Fruit fly (Drosophila melanogaster): Measurements from ENCODE around the gene C1GalTA.

C1GalTA gene

DNA sequence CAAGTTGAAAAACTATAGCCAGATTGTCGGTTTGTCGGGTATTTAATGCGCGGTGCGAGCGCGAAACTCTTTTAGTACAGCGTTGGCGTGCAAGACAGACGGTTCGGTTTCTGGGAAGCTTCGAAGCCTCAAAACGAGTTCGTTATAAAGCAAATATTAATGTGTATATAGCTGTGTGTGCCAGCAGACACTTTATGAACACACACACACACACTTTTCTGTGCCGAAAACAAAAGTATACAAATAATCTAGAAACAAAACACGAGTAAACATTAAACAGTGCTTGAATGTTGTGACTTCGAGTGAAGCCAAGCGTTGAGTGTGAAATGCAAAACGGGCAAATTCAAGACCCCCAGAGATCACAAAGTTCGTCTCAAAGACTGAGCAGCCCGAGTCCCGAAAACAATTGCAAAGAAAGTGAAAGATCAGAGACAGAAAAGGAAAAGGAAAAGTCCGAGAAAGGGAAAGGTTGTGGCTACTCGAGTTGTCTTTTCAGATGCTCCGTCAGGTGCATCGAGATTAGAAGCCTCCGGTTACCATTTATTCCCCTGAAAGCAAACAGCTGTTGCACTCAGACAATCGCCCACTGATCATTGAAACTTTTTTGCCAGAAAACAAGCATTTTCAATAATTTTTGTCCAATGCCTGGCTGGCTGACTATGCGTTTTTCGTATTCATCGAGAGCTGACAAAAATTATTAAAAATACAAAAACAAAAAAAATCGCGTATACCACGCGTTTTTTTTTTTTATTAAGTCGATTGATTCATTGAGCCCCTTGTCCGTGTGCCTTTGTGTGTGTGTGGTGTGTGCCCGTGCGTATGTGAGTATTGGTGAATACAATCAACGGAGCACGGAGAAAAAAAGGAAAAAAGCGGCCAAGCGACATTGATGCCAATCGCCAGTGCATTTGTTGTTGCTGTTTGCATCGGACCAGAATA is 52.0 kb downstream of the C1GalTA start, which contains the start of gene CG34398 (continued):
- TF ChIP-seq CG13287 (GFP tag; IDR thresholded peaks at IDR 0.05; ENCODE audit: partially characterized antibody) (peak; percentile 38; the same call in 1 of the 2 replicates), sim (GFP tag; IDR thresholded peaks at IDR 0.05) (0 out of 2 replicates have a peak, but pooled peaks have one; percentile 11), danr (GFP tag; IDR thresholded peaks at IDR 0.05) (no peak), fru (optimal IDR thresholded peaks at IDR 0.05) (no peak), br (optimal IDR thresholded peaks at IDR 0.05) (no peak), CG16863 (GFP tag; optimal IDR thresholded peaks at IDR 0.05) (no peak), Jarid2 (GFP tag; optimal IDR thresholded peaks at IDR 0.05) (peak; percentile 80), Adf1 (GFP tag; IDR thresholded peaks at IDR 0.05) (no peak), CG3995 (GFP tag; optimal IDR thresholded peaks at IDR 0.05) (peak; percentile 53), slp2 (GFP tag; optimal IDR thresholded peaks at IDR 0.05) (no peak), Drgx (GFP tag; IDR thresholded peaks at IDR 0.05) (peak; percentile 45), CG14667 (GFP tag; IDR thresholded peaks at IDR 0.05) (no peak), ci (GFP tag; IDR thresholded peaks at IDR 0.05) (peak; percentile 24; the same call in 1 of the 3 replicates), Ptx1 (GFP tag; IDR thresholded peaks at IDR 0.05) (no peak), CG13894 (tag; optimal IDR thresholded peaks at IDR 0.05) (peak; percentile 30), ftz-f1 (GFP tag; optimal IDR thresholded peaks at IDR 0.05) (no peak), CG11247 (GFP tag; IDR thresholded peaks at IDR 0.05) (0 out of 2 replicates have a peak, but pooled peaks have one; percentile 5), bbx (GFP tag; IDR thresholded peaks at IDR 0.05; ENCODE audit: partially characterized antibody) (0 out of 2 replicates have a peak, but pooled peaks have one; percentile 13), Dfd (GFP tag; optimal IDR thresholded peaks at IDR 0.05) (no peak), CG11085 (GFP tag; IDR thresholded peaks at IDR 0.05) (no peak), Aef1 (GFP tag; IDR thresholded peaks at IDR 0.05) (no peak), Dll (GFP tag; IDR thresholded peaks at IDR 0.05; ENCODE audit: partially characterized antibody) (no peak), vvl (GFP tag; IDR thresholded peaks at IDR 0.05) (peak; percentile 41), ara (GFP tag; IDR thresholded peaks at IDR 0.05) (peak; percentile 40; the same call in 1 of the 2 replicates), CG9797 (GFP tag; optimal IDR thresholded peaks at IDR 0.05) (no peak), CG12769 (tag; optimal IDR thresholded peaks at IDR 0.05) (peak; percentile 3), toy (GFP tag; IDR thresholded peaks at IDR 0.05) (0 out of 2 replicates have a peak, but pooled peaks have one; percentile 9), CG4707 (GFP tag; optimal IDR thresholded peaks at IDR 0.05) (no peak), Sry-β (GFP tag; optimal IDR thresholded peaks at IDR 0.05) (no peak), ttk (GFP tag; IDR thresholded peaks at IDR 0.05) (no peak), CG13624 (GFP tag; optimal IDR thresholded peaks at IDR 0.05) (no peak), CG9932 (GFP tag; IDR thresholded peaks at IDR 0.05) (no peak), CG17361 (GFP tag; IDR thresholded peaks at IDR 0.05) (no peak), cg (GFP tag; optimal IDR thresholded peaks at IDR 0.05) (peak; percentile 28), ewg (GFP tag; optimal IDR thresholded peaks at IDR 0.05) (no peak), otp (GFP tag; IDR thresholded peaks at IDR 0.05) (0 out of 3 replicates have a peak, but pooled peaks have one; percentile 30), Side (GFP tag; optimal IDR thresholded peaks at IDR 0.05) (no peak), sr (GFP tag; IDR thresholded peaks at IDR 0.05) (peak; percentile 61; the same call in 2 of the 3 replicates), CG12659 (GFP tag; optimal IDR thresholded peaks at IDR 0.05) (no peak), HHEX (GFP tag; optimal IDR thresholded peaks at IDR 0.05) (no peak), ranshi (GFP tag; IDR thresholded peaks at IDR 0.05) (0 out of 2 replicates have a peak, but pooled peaks have one; percentile 12), CG6813 (GFP tag; optimal IDR thresholded peaks at IDR 0.05) (peak; percentile 2)

Measured in whole organism, embryonic.